Fruit fly (Drosophila melanogaster): ENCODE measurements around the gene CG18808.

DNA sequence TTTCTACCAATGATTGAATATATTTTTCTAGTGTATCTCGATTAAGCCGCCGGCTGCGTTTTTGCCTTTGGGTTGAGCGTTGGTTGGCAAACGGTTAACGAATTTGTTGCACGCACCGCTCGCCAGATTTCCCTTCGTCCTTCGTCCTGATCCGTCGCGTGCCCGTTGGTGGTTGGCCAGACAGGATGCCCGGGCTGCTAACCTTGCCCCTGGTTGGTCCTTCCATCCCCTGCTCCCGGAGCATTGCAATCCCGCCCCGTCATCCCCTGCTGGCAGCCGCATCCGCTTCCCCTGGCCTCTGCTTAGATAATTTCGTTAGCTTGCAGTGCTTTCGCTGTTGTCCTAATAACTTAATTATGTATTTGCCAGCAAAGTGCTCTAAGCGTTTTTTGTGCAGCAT is 36.2 kb upstream of the CG18808 start:
- no peak for TF ChIP-seq Sin3A (optimal IDR thresholded peaks at IDR 0.05)
- no peak for TF ChIP-seq psq (optimal IDR thresholded peaks at IDR 0.05)
